Worm (Caenorhabditis elegans): ENCODE results near the gene hsp-25.

DNA sequence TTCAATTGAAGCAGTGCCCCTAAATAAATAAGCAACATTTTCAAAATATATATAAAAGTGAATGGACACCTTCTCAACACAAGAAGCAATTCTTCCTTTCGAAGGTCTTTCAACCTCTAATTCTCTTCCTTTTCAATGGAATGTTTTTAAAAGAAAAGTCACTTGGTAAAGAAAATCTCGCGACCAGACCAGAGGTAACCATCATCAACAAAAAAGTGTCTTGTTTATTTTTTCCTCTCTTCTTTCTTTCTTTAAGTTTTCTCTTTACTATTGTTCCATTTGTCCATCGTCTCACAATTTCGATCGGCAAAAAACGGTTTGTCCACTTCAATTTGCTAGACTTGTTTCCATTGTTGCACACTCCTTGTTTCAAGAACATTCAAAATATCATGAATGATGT is 24.3 kb downstream of the hsp-25 start, which contains the start of gene C09B8.8:
- TF ChIP-seq cog-1 (tag; optimal IDR thresholded peaks at IDR 0.05) (no peak), med-1 (GFP tag; optimal IDR thresholded peaks at IDR 0.05; ENCODE audit: insufficient read depth) (no peak), T22C8.4 (GFP tag; IDR thresholded peaks at IDR 0.05) (no peak), flt-1 (GFP tag; IDR thresholded peaks at IDR 0.05) (no peak), tab-1 (GFP tag; IDR thresholded peaks at IDR 0.05) (no peak), ref-1 (GFP tag; conservative IDR thresholded peaks at IDR 0.05) (no peak)

All from whole organism, midembryonic.